Worm (Caenorhabditis elegans) whole organism, L4 larva: ENCODE data around the gene K01A6.6.

Experiments used
- F10B5.3 ChIP-seq: sonication (generic microtip); optimal IDR thresholded peaks from 2 replicates; lab custom pipeline; 2016; ENCODE audit warnings: mild to moderate bottlenecking, missing genetic modification characterization, missing compliant biosample characterization
- F37D6.2 ChIP-seq: sonication (generic microtip); optimal IDR thresholded peaks from 2 replicates; lab custom pipeline; 2016; ENCODE audit warnings: mild to moderate bottlenecking, missing genetic modification characterization, missing compliant biosample characterization
- F49E8.2 ChIP-seq: sonication (generic microtip); optimal IDR thresholded peaks from 2 replicates; lab custom pipeline; 2016; ENCODE audit warnings: missing compliant biosample characterization, mild to moderate bottlenecking, missing genetic modification characterization, borderline replicate concordance
- Y105C5A.15 ChIP-seq: fragments of 200-800 bp; sonication (Bioruptor generic); IDR thresholded peaks from 2 replicates; pipeline ENCODE4 v1.3.6; 2022; ENCODE audit warnings: missing genetic modification characterization, missing compliant biosample characterization
- Y48G9A.11 ChIP-seq: fragments of 200-800 bp; sonication (Bioruptor generic); IDR thresholded peaks from 2 replicates; pipeline ENCODE4 v1.3.6; 2022; ENCODE audit warnings: missing genetic modification reagents, missing genetic modification characterization, missing compliant biosample characterization
- Y5F2A.4 ChIP-seq: fragments of 200-800 bp; sonication (Bioruptor generic); optimal IDR thresholded peaks from 2 replicates; lab custom pipeline; 2018; ENCODE audit warnings: mild to moderate bottlenecking, missing genetic modification characterization, missing compliant biosample characterization
- ZK337.2 ChIP-seq: fragments of 200-800 bp; sonication (Bioruptor generic); IDR thresholded peaks from 2 replicates; pipeline ENCODE4 v1.3.6; 2022; ENCODE audit warnings: missing genetic modification reagents, missing genetic modification characterization, missing compliant biosample characterization
- aha-1 ChIP-seq: fragments of 150-350 bp; peaks from one replicate; lab custom pipeline; 2014; ENCODE audit warnings: missing biosample characterization, missing genetic modification characterization
- aly-2 ChIP-seq: sonication (generic microtip); optimal IDR thresholded peaks from 2 replicates; lab custom pipeline; 2018; ENCODE audit warnings: missing biosample characterization, missing genetic modification characterization
- attf-4 ChIP-seq: sonication (generic microtip); optimal IDR thresholded peaks from 3 replicates; lab custom pipeline; 2017; ENCODE audit warnings: missing biosample characterization, missing genetic modification characterization
- ceh-28 ChIP-seq: fragments of 150-350 bp; optimal IDR thresholded peaks from 2 replicates; lab custom pipeline; 2014; ENCODE audit warnings: missing biosample characterization, missing genetic modification reagents, missing genetic modification characterization
- ceh-32 ChIP-seq: sonication (generic microtip); optimal IDR thresholded peaks from 2 replicates; lab custom pipeline; 2016; ENCODE audit warnings: mild to moderate bottlenecking, missing genetic modification characterization, missing compliant biosample characterization; ENCODE audit not compliant: poor library complexity
- ceh-82 ChIP-seq: sonication (generic microtip); optimal IDR thresholded peaks from 2 replicates; lab custom pipeline; 2017; ENCODE audit warnings: missing biosample characterization, missing genetic modification characterization
- cey-2 ChIP-seq: sonication (generic microtip); optimal IDR thresholded peaks from 3 replicates; lab custom pipeline; 2017; ENCODE audit warnings: missing genetic modification characterization, mild to moderate bottlenecking, missing compliant biosample characterization, antibody characterized with exemption, borderline replicate concordance; ENCODE audit not compliant: insufficient read depth
- dmd-9 ChIP-seq: fragments of 200-800 bp; sonication (Bioruptor generic); IDR thresholded peaks from 2 replicates; pipeline ENCODE4 v1.3.6; 2022; ENCODE audit warnings: missing genetic modification reagents, missing genetic modification characterization, missing compliant biosample characterization
- hlh-11 ChIP-seq: fragments of 200-800 bp; sonication (Bioruptor generic); optimal IDR thresholded peaks from 2 replicates; lab custom pipeline; 2018; ENCODE audit warnings: mild to moderate bottlenecking, missing genetic modification characterization, missing compliant biosample characterization
- hlh-30 ChIP-seq: sonication (generic microtip); optimal IDR thresholded peaks from 2 replicates; lab custom pipeline; 2017; ENCODE audit warnings: antibody characterized with exemption, mild to moderate bottlenecking, missing genetic modification characterization, missing compliant biosample characterization; ENCODE audit not compliant: insufficient read depth
- lin-1 ChIP-seq: fragments of 200-800 bp; sonication (Bioruptor generic); IDR thresholded peaks from 2 replicates; pipeline ENCODE4 v1.3.6; 2022; ENCODE audit warnings: missing genetic modification reagents, missing genetic modification characterization, missing compliant biosample characterization
- lin-38 ChIP-seq: fragments of 200-800 bp; sonication (Bioruptor generic); IDR thresholded peaks from 2 replicates; pipeline ENCODE4 v1.3.6; 2022; ENCODE audit warnings: missing genetic modification reagents, missing genetic modification characterization, missing compliant biosample characterization
- lin-39 ChIP-seq: fragments of 150-350 bp; optimal IDR thresholded peaks from 2 replicates; lab custom pipeline; 2014; ENCODE audit warnings: missing biosample characterization, missing genetic modification reagents, missing genetic modification characterization
- lir-3 ChIP-seq: sonication (generic microtip); optimal IDR thresholded peaks from 2 replicates; lab custom pipeline; 2016; ENCODE audit warnings: mild to moderate bottlenecking, missing genetic modification characterization, missing compliant biosample characterization
- mdt-29 ChIP-seq: fragments of 200-800 bp; sonication (Bioruptor generic); IDR thresholded peaks from 2 replicates; pipeline ENCODE4 v1.3.6; 2022; ENCODE audit warnings: missing genetic modification reagents, missing genetic modification characterization, missing compliant biosample characterization
- mes-2 ChIP-seq: sonication (generic microtip); optimal IDR thresholded peaks from 2 replicates; lab custom pipeline; 2016; ENCODE audit warnings: missing genotype, mild to moderate bottlenecking, missing genetic modification characterization, missing compliant biosample characterization; ENCODE audit not compliant: poor library complexity, severe bottlenecking
- mxl-2 ChIP-seq: fragments of 200-800 bp; sonication (Bioruptor generic); conservative IDR thresholded peaks from 2 replicates; pipeline ENCODE4 v1.3.6; 2022; ENCODE audit warnings: missing genetic modification reagents, missing genetic modification characterization, missing compliant biosample characterization
- mxl-3 ChIP-seq: fragments of 200-800 bp; sonication (Bioruptor generic); optimal IDR thresholded peaks from 2 replicates; lab custom pipeline; 2018; ENCODE audit warnings: mild to moderate bottlenecking, missing genetic modification characterization, missing compliant biosample characterization
- nhr-11 ChIP-seq: fragments of 150-350 bp; optimal IDR thresholded peaks from 2 replicates; lab custom pipeline; 2014; ENCODE audit warnings: missing biosample characterization, missing genetic modification characterization
- nhr-28 ChIP-seq: fragments of 150-350 bp; optimal IDR thresholded peaks from 2 replicates; lab custom pipeline; 2014; ENCODE audit warnings: missing biosample characterization, missing genetic modification characterization
- nhr-42 ChIP-seq: fragments of 200-800 bp; sonication (Bioruptor generic); IDR thresholded peaks from 2 replicates; pipeline ENCODE4 v1.3.6; 2022; ENCODE audit warnings: missing genetic modification characterization, missing compliant biosample characterization
- snpc-1.2 ChIP-seq: fragments of 200-800 bp; sonication (Bioruptor generic); IDR thresholded peaks from 2 replicates; pipeline ENCODE4 v1.3.6; 2022; ENCODE audit warnings: missing genetic modification reagents, missing genetic modification characterization, missing compliant biosample characterization
- spr-1 ChIP-seq: sonication (generic microtip); optimal IDR thresholded peaks from 2 replicates; lab custom pipeline; 2016; ENCODE audit warnings: mild to moderate bottlenecking, missing genetic modification characterization, missing compliant biosample characterization
- tag-97 ChIP-seq: fragments of 200-800 bp; sonication (Bioruptor generic); IDR thresholded peaks from 2 replicates; pipeline ENCODE4 v1.3.6; 2022; ENCODE audit warnings: missing genetic modification characterization, missing compliant biosample characterization
- unc-130 ChIP-seq: sonication (generic microtip); optimal IDR thresholded peaks from 2 replicates; lab custom pipeline; 2016; ENCODE audit warnings: missing genetic modification reagents, missing genetic modification characterization, missing compliant biosample characterization
- unc-62 ChIP-seq, 3 experiments: fragments of 150-350 bp in 1 of 3; sonication (generic microtip); optimal IDR thresholded peaks in 2 of 3; peaks in 1 of 3; 1 replicate in 1 of 3; 2 replicates in 2 of 3; lab custom pipeline; 2014 to 2017; ENCODE audit warnings: missing biosample characterization in 3 of 3, missing genetic modification characterization in 3 of 3, missing genetic modification reagents in 3 of 3, missing genotype in 1 of 3
- zfp-2 ChIP-seq: sonication (generic microtip); optimal IDR thresholded peaks from 2 replicates; lab custom pipeline; 2016; ENCODE audit warnings: mild to moderate bottlenecking, missing genetic modification characterization, missing compliant biosample characterization
- zfp-3 ChIP-seq: fragments of 200-800 bp; sonication (Bioruptor generic); conservative IDR thresholded peaks from 2 replicates; pipeline ENCODE4 v1.3.6; 2022; ENCODE audit warnings: missing genetic modification reagents, missing genetic modification characterization, missing compliant biosample characterization
- ztf-11 ChIP-seq: fragments of 150-350 bp; optimal IDR thresholded peaks from 2 replicates; lab custom pipeline; 2014; ENCODE audit warnings: missing biosample characterization, missing genetic modification characterization

The K01A6.6 gene

ce11 chrIV:11695634-11696033 is 39.5 kb upstream of the K01A6.6 start:
- TF ChIP-seq cey-2 (tag; lab: Kevin White, UChicago), result no peak
- no peak for TF ChIP-seq ztf-11 (tag; lab: Kevin White, UChicago)
- no peak for TF ChIP-seq aly-2 (tag; lab: Kevin White, UChicago)
- no peak for TF ChIP-seq ZK337.2
- TF ChIP-seq snpc-1.2 (GFP tag; lab: Robert Waterston, UW), result peak; percentile 60; the same call in 1 of the 2 replicates
- no peak for TF ChIP-seq lir-3 (tag; lab: Kevin White, UChicago)
- no peak for TF ChIP-seq ceh-82 (tag; lab: Kevin White, UChicago)
- TF ChIP-seq unc-130 (GFP tag; lab: Kevin White, UChicago), result peak; percentile 60
- no peak for TF ChIP-seq zfp-3 (GFP tag; lab: Robert Waterston, UW)
- TF ChIP-seq lin-38 (GFP tag; lab: Robert Waterston, UW), result peak; percentile 31; the same call in 1 of the 2 replicates
- no peak for TF ChIP-seq zfp-2 (tag; lab: Kevin White, UChicago)
- no peak for TF ChIP-seq mes-2
- no peak for TF ChIP-seq ceh-32 (tag; lab: Kevin White, UChicago)
- TF ChIP-seq ceh-28, result no peak
- no peak for TF ChIP-seq lin-39 (tag; lab: Kevin White, UChicago)
- TF ChIP-seq tag-97 (GFP tag; lab: Robert Waterston, UW), result no peak
- no peak for TF ChIP-seq Y5F2A.4 (GFP tag; lab: Kevin White, UChicago)
- no peak for TF ChIP-seq mxl-2 (GFP tag; lab: Robert Waterston, UW)
- no peak for TF ChIP-seq hlh-11 (tag; lab: Kevin White, UChicago)
- TF ChIP-seq lin-1, result no peak
- TF ChIP-seq F10B5.3 (tag; lab: Kevin White, UChicago), result no peak
- 0 out of 2 replicates have a peak, but pooled peaks have one; percentile 50 for TF ChIP-seq Y48G9A.11 (GFP tag; lab: Robert Waterston, UW)
- no peak for TF ChIP-seq attf-4 (tag; lab: Kevin White, UChicago)
- no peak for TF ChIP-seq Y105C5A.15
- peak; percentile 88 for TF ChIP-seq F49E8.2
- no peak for TF ChIP-seq nhr-42 (GFP tag; lab: Robert Waterston, UW)
- TF ChIP-seq aha-1, result peak; percentile 28
- TF ChIP-seq mdt-29 (GFP tag; lab: Robert Waterston, UW), result no peak
- TF ChIP-seq, all 104 proteins: peak for 6

ce11 chrIV:11697514-11697913 is 37.6 kb upstream of the K01A6.6 start:
- TF ChIP-seq spr-1 (no peak), unc-62 (GFP tag; optimal IDR thresholded peaks at IDR 0.05 in 1 of 2; lab: Kevin White, UChicago) (peak in 1 of 2 experiments; percentile 95), unc-62 (tag; optimal IDR thresholded peaks at IDR 0.05; lab: Kevin White, UChicago) (no peak)

- TF ChIP-seq mdt-29 (GFP tag; lab: Robert Waterston, UW), result no peak
- TF ChIP-seq dmd-9 (GFP tag; lab: Robert Waterston, UW), result no peak
- TF ChIP-seq nhr-28 (tag; lab: Kevin White, UChicago), result peak; percentile 4
- no peak for TF ChIP-seq F37D6.2 (tag; lab: Kevin White, UChicago)
- TF ChIP-seq mxl-3, result peak; percentile 58
- TF ChIP-seq hlh-30, result peak; percentile 20
- TF ChIP-seq nhr-11 (tag; lab: Kevin White, UChicago), result no peak
- TF ChIP-seq cey-2 (tag; lab: Kevin White, UChicago), result no peak
- TF ChIP-seq unc-62 (GFP tag; optimal IDR thresholded peaks at IDR 0.05 in 1 of 2; lab: Kevin White, UChicago), result peak in 1 of 2 experiments; percentile 16
- no peak for TF ChIP-seq unc-62 (tag; optimal IDR thresholded peaks at IDR 0.05; lab: Kevin White, UChicago)
These were observed 35.0 kb upstream of the K01A6.6 start for ce11 chrIV:11700100-11700499.
